Worm (Caenorhabditis elegans) whole organism, L1 larva: ENCODE measurements around the gene C10C5.4.

ENCODE experiments used
- C04F5.9 ChIP-seq: sonication (generic microtip); optimal IDR thresholded peaks from 2 replicates; lab custom pipeline; 2016; ENCODE audit warnings: missing genetic modification characterization, missing compliant biosample characterization
- alr-1 ChIP-seq: fragments of 200-800 bp; sonication (Bioruptor generic); optimal IDR thresholded peaks from 2 replicates; lab custom pipeline; 2018; ENCODE audit warnings: borderline replicate concordance, mild to moderate bottlenecking, missing genetic modification characterization, missing compliant biosample characterization
- efl-1 ChIP-seq, 4 experiments: fragments of 150-350 bp; optimal IDR thresholded peaks in 3 of 4; peaks in 1 of 4; 1 replicate in 1 of 4; 2 replicates in 3 of 4; lab custom pipeline; 2014; ENCODE audit warnings: missing biosample characterization in 2 of 4, missing genetic modification characterization in 2 of 4, missing genetic modification reagents in 2 of 4
- fkh-8 ChIP-seq: sonication (generic microtip); optimal IDR thresholded peaks from 2 replicates; lab custom pipeline; 2016; ENCODE audit warnings: mild to moderate bottlenecking, missing genetic modification characterization, missing compliant biosample characterization
- hlh-4 ChIP-seq: sonication (generic microtip); optimal IDR thresholded peaks from 2 replicates; lab custom pipeline; 2016; ENCODE audit warnings: mild to moderate bottlenecking, missing genetic modification characterization, missing compliant biosample characterization
- hpl-2 ChIP-seq: fragments of 150-350 bp; optimal IDR thresholded peaks from 2 replicates; lab custom pipeline; 2014; ENCODE audit warnings: missing biosample characterization, missing genetic modification reagents, missing genetic modification characterization
- nhr-11 ChIP-seq: fragments of 150-350 bp; optimal IDR thresholded peaks from 2 replicates; lab custom pipeline; 2014; ENCODE audit warnings: missing biosample characterization, missing genetic modification characterization
- nhr-76 ChIP-seq: sonication (generic microtip); optimal IDR thresholded peaks from 2 replicates; lab custom pipeline; 2017; ENCODE audit warnings: missing biosample characterization, missing genetic modification characterization
- nhr-84 ChIP-seq: sonication (generic microtip); optimal IDR thresholded peaks from 2 replicates; lab custom pipeline; 2017; ENCODE audit warnings: missing biosample characterization, missing genetic modification characterization
- snpc-4 ChIP-seq: fragments of 150-350 bp; optimal IDR thresholded peaks from 2 replicates; lab custom pipeline; 2014; ENCODE audit warnings: missing biosample characterization, missing genetic modification characterization
- sup-37 ChIP-seq: fragments of 200-800 bp; sonication (Bioruptor generic); optimal IDR thresholded peaks from 2 replicates; lab custom pipeline; 2018; ENCODE audit warnings: mild to moderate bottlenecking, missing genetic modification characterization, missing compliant biosample characterization
- zag-1 ChIP-seq: fragments of 150-350 bp; optimal IDR thresholded peaks from 2 replicates; lab custom pipeline; 2014; ENCODE audit warnings: missing biosample characterization, missing genetic modification characterization
- zip-4 ChIP-seq: fragments of 200-800 bp; sonication (Bioruptor generic); optimal IDR thresholded peaks from 2 replicates; lab custom pipeline; 2018; ENCODE audit warnings: mild to moderate bottlenecking, missing genetic modification characterization, moderate library complexity, missing compliant biosample characterization

The C10C5.4 gene

DNA sequence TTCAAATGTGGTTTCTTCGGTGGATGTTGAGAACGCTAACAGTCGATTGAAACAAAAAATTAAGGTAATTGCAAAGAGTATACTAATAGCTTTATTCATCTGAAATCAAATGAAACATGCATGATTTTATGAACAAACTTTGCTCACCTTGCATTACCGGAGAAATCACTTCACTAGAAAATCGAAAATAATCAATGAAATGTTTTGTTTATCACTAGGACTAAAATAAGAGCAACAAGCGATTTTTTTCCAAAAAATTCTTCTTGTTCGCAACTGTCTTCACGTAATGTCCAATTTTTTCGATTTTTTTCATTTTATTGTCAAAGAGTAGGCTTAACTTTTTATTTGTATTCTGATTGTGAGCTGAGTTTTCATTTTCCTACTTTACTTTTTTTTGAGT is 44.1 kb downstream of the C10C5.4 start, which contains the start of gene F56D5.9:
Gene F56D5.9 (minus strand): TSS at position 101 of the 400 bp plus-strand sequence.
- TF ChIP-seq fkh-8 (tag; lab: Kevin White, UChicago): no peak
- no peak for TF ChIP-seq efl-1 (optimal IDR thresholded peaks at IDR 0.05; lab: Kevin White, UChicago)
- peak in 1 of 2 experiments; percentile 62 for TF ChIP-seq efl-1 (GFP tag; optimal IDR thresholded peaks at IDR 0.05 in 1 of 2; lab: Kevin White, UChicago)

- TF ChIP-seq hpl-2 (GFP tag; lab: Kevin White, UChicago): no peak
- no peak for TF ChIP-seq hlh-4 (tag; lab: Kevin White, UChicago)
- TF ChIP-seq snpc-4 (tag; lab: Kevin White, UChicago): no peak
- TF ChIP-seq sup-37 (GFP tag; lab: Kevin White, UChicago): no peak
- peak; percentile 7 for TF ChIP-seq fkh-8 (tag; lab: Kevin White, UChicago)
Observed at ce11 chrIV:9423095-9423494, 44.7 kb downstream of the C10C5.4 start, which contains the start of gene srxa-2. Gene srxa-2 (plus strand): TSS chrIV:9423395.

DNA sequence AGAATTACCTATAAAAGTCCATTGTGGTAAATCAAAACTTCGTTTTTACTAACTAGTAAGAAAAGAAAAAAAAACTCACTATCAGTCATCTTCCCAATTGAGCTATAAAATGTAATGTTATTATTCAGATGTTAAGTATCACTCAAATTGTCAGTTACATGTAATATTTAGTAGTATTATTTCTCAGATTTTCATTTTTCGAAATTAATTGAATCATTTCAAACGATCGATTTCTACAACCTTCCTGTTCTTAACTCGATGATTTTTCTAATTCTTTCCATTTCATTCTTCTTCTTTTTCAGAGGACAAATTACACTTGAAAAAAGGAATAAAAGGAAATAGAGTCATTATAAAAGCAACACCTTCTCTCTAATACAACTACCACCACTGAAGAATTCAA is 49.6 kb downstream of the C10C5.4 start, which contains the start of gene F59B8.1:
Gene F59B8.1 (plus strand): TSS at position 301 of the 400 bp plus-strand sequence.
- TF ChIP-seq nhr-84 (tag; lab: Kevin White, UChicago) (no peak), zag-1 (tag; lab: Kevin White, UChicago) (no peak), nhr-11 (no peak), zip-4 (GFP tag; lab: Kevin White, UChicago) (no peak), C04F5.9 (no peak), nhr-76 (tag; lab: Kevin White, UChicago) (no peak), alr-1 (tag; lab: Kevin White, UChicago) (no peak)
